Fruit fly (Drosophila melanogaster) whole organism, embryonic: ENCODE measurements around the gene CG17359.

ENCODE experiments used
- ATbp ChIP-seq: fragments of 200-800 bp; sonication (Bioruptor generic); optimal IDR thresholded peaks from 2 replicates; lab custom pipeline; 2017; ENCODE audit warnings: missing biosample characterization, mild to moderate bottlenecking, missing genetic modification characterization, missing genetic modification reagents
- CG10147 ChIP-seq: fragments of 200-800 bp; sonication (Bioruptor generic); optimal IDR thresholded peaks from 2 replicates; lab custom pipeline; 2019; ENCODE audit warnings: missing biosample characterization, mild to moderate bottlenecking, missing genetic modification characterization, moderate library complexity
- CG10366 ChIP-seq: fragments of 200-800 bp; sonication (Bioruptor generic); IDR thresholded peaks from 2 replicates; pipeline ENCODE4 v1.3.6; 2022; ENCODE audit warnings: missing biosample characterization, missing genetic modification characterization
- CG11696 ChIP-seq: fragments of 200-800 bp; sonication (Bioruptor generic); IDR thresholded peaks from 2 replicates; pipeline ENCODE4 v1.3.6; 2022; ENCODE audit warnings: missing biosample characterization, missing genetic modification characterization
- CG12769 ChIP-seq: fragments of 200-800 bp; sonication (Bioruptor generic); optimal IDR thresholded peaks from 2 replicates; lab custom pipeline; 2019; ENCODE audit warnings: missing biosample characterization, mild to moderate bottlenecking, missing genetic modification characterization, moderate library complexity
- CG12942 ChIP-seq: fragments of 200-800 bp; sonication (Bioruptor generic); optimal IDR thresholded peaks from 3 replicates; lab custom pipeline; 2016; ENCODE audit warnings: missing biosample characterization, missing genetic modification characterization
- CG14667 ChIP-seq: fragments of 200-800 bp; sonication (Bioruptor generic); IDR thresholded peaks from 2 replicates; pipeline ENCODE4 v1.3.6; 2022; ENCODE audit warnings: missing biosample characterization, missing genetic modification characterization
- CG15514 ChIP-seq: fragments of 200-800 bp; sonication (Bioruptor generic); optimal IDR thresholded peaks from 3 replicates; lab custom pipeline; 2017; ENCODE audit warnings: missing biosample characterization, missing genetic modification characterization, mild to moderate bottlenecking, moderate library complexity, missing genetic modification reagents
- CG17328 ChIP-seq: fragments of 200-800 bp; sonication (Bioruptor generic); IDR thresholded peaks from 2 replicates; pipeline ENCODE4 v1.3.6; 2022; ENCODE audit warnings: missing biosample characterization, missing genetic modification characterization
- CG17802 ChIP-seq: fragments of 200-800 bp; sonication (Bioruptor generic); optimal IDR thresholded peaks from 2 replicates; lab custom pipeline; 2018; ENCODE audit warnings: missing biosample characterization, mild to moderate bottlenecking, missing genetic modification characterization, moderate library complexity
- CG32767 ChIP-seq: fragments of 200-800 bp; sonication (Bioruptor generic); IDR thresholded peaks from 2 replicates; pipeline ENCODE4 v1.3.6; 2022; ENCODE audit warnings: missing biosample characterization, missing genetic modification characterization
- CG32772 ChIP-seq: fragments of 200-800 bp; sonication (Bioruptor generic); IDR thresholded peaks from 2 replicates; pipeline ENCODE4 v1.3.6; 2022; ENCODE audit warnings: missing biosample characterization, missing genetic modification characterization
- CG7786 ChIP-seq: fragments of 200-800 bp; sonication (Bioruptor generic); optimal IDR thresholded peaks from 2 replicates; lab custom pipeline; 2016; ENCODE audit warnings: missing biosample characterization, missing genetic modification characterization
- CG9727 ChIP-seq: fragments of 200-800 bp; sonication (Bioruptor generic); optimal IDR thresholded peaks from 3 replicates; lab custom pipeline; 2017; ENCODE audit warnings: missing biosample characterization, mild to moderate bottlenecking, missing genetic modification characterization
- CG9817 ChIP-seq: fragments of 200-800 bp; sonication (Bioruptor generic); optimal IDR thresholded peaks from 2 replicates; lab custom pipeline; 2018; ENCODE audit warnings: missing biosample characterization, mild to moderate bottlenecking, missing genetic modification characterization, moderate library complexity
- CHES-1-like ChIP-seq: fragments of 200-800 bp; sonication (Bioruptor generic); optimal IDR thresholded peaks from 2 replicates; lab custom pipeline; 2016; ENCODE audit warnings: missing biosample characterization, missing genetic modification characterization
- CTCF ChIP-seq: fragments of 200-800 bp; sonication (Bioruptor generic); optimal IDR thresholded peaks from 2 replicates; lab custom pipeline; 2017; ENCODE audit warnings: missing biosample characterization, mild to moderate bottlenecking, missing genetic modification characterization, moderate library complexity
- Dek ChIP-seq: fragments of 200-800 bp; sonication (Bioruptor generic); optimal IDR thresholded peaks from 3 replicates; lab custom pipeline; 2019; ENCODE audit warnings: missing biosample characterization, mild to moderate bottlenecking, missing genetic modification characterization, moderate library complexity
- Dfd ChIP-seq, 2 experiments: fragments of >200 bp; optimal IDR thresholded peaks; 2 replicates each; lab custom pipeline; 2017; ENCODE audit warnings: missing biosample characterization in 2 of 2, missing genetic modification characterization in 2 of 2
- Dip3 ChIP-seq: fragments of 200-800 bp; sonication (Bioruptor generic); optimal IDR thresholded peaks from 3 replicates; lab custom pipeline; 2016; ENCODE audit warnings: missing biosample characterization, missing genetic modification characterization
- Gsc ChIP-seq: fragments of 200-800 bp; sonication (Bioruptor generic); IDR thresholded peaks from 2 replicates; pipeline ENCODE4 v1.3.6; 2022; ENCODE audit warnings: missing biosample characterization, missing genetic modification characterization
- Hr39 ChIP-seq: fragments of >200 bp; optimal IDR thresholded peaks from 2 replicates; lab custom pipeline; 2017
- Med ChIP-seq: fragments of 200-800 bp; sonication (Bioruptor generic); peaks from one replicate; lab custom pipeline; 2016; ENCODE audit warnings: missing biosample characterization, missing genetic modification characterization, mild to moderate bottlenecking, inconsistent platforms, moderate library complexity
- NC2α ChIP-seq: fragments of 200-800 bp; sonication (Bioruptor generic); optimal IDR thresholded peaks from 2 replicates; lab custom pipeline; 2016; ENCODE audit warnings: missing biosample characterization, missing genetic modification characterization
- NFAT ChIP-seq: fragments of 200-800 bp; sonication (Bioruptor generic); IDR thresholded peaks from 2 replicates; pipeline ENCODE4 v1.3.6; 2022; ENCODE audit warnings: missing biosample characterization, missing genetic modification characterization
- NfI ChIP-seq: fragments of 200-800 bp; sonication (Bioruptor generic); optimal IDR thresholded peaks from 3 replicates; lab custom pipeline; 2018; ENCODE audit warnings: missing biosample characterization, mild to moderate bottlenecking, missing genetic modification characterization, moderate library complexity
- Sox102F ChIP-seq: fragments of 200-800 bp; sonication (Bioruptor generic); optimal IDR thresholded peaks from 2 replicates; lab custom pipeline; 2018; ENCODE audit warnings: missing biosample characterization, mild to moderate bottlenecking, missing genetic modification characterization, moderate library complexity
- Xbp1 ChIP-seq: fragments of 200-800 bp; sonication (Bioruptor generic); optimal IDR thresholded peaks from 3 replicates; lab custom pipeline; 2016; ENCODE audit warnings: missing biosample characterization, mild to moderate bottlenecking, missing genetic modification characterization
- ab ChIP-seq: fragments of 200-800 bp; sonication (Bioruptor generic); optimal IDR thresholded peaks from 2 replicates; lab custom pipeline; 2016; ENCODE audit warnings: missing biosample characterization, missing genetic modification characterization
- ap ChIP-seq: fragments of 200-800 bp; sonication (Bioruptor generic); IDR thresholded peaks from 2 replicates; pipeline ENCODE4 v1.3.6; 2022; ENCODE audit warnings: missing biosample characterization, missing genetic modification characterization
- ase ChIP-seq: fragments of 200-800 bp; sonication (Bioruptor generic); IDR thresholded peaks from 3 replicates; pipeline ENCODE4 v1.3.6; 2022; ENCODE audit warnings: missing biosample characterization, missing genetic modification characterization
- ato ChIP-seq: fragments of 200-800 bp; sonication (Bioruptor generic); IDR thresholded peaks from 2 replicates; pipeline ENCODE4 v1.3.6; 2022; ENCODE audit warnings: missing biosample characterization, missing genetic modification characterization; ENCODE audit not compliant: partially characterized antibody
- bigmax ChIP-seq: fragments of 200-800 bp; sonication (Bioruptor generic); optimal IDR thresholded peaks from 2 replicates; lab custom pipeline; 2018; ENCODE audit warnings: missing biosample characterization, mild to moderate bottlenecking, missing genetic modification characterization
- corto ChIP-seq: fragments of 200-800 bp; sonication (Bioruptor generic); optimal IDR thresholded peaks from 2 replicates; lab custom pipeline; 2016; ENCODE audit warnings: missing biosample characterization, mild to moderate bottlenecking, missing genetic modification characterization, moderate library complexity
- crc ChIP-seq: fragments of 200-800 bp; sonication (Bioruptor generic); optimal IDR thresholded peaks from 2 replicates; lab custom pipeline; 2016; ENCODE audit warnings: missing biosample characterization, missing genetic modification characterization
- croc ChIP-seq: fragments of 200-800 bp; sonication (Bioruptor generic); conservative IDR thresholded peaks from 3 replicates; pipeline ENCODE4 v1.3.6; 2022; ENCODE audit warnings: missing biosample characterization, missing genetic modification characterization
- crol ChIP-seq: fragments of 200-800 bp; sonication (Bioruptor generic); IDR thresholded peaks from 2 replicates; pipeline ENCODE4 v1.3.6; 2022; ENCODE audit warnings: missing biosample characterization, missing genetic modification characterization
- dati ChIP-seq: fragments of 200-800 bp; sonication (Bioruptor generic); IDR thresholded peaks from 2 replicates; pipeline ENCODE4 v1.3.6; 2022; ENCODE audit warnings: missing biosample characterization, missing genetic modification characterization
- dpn ChIP-seq, 2 experiments: fragments of 200-800 bp; sonication (Bioruptor generic); optimal IDR thresholded peaks; 3 replicates each; lab custom pipeline; 2016; ENCODE audit warnings: missing biosample characterization in 2 of 2, missing genetic modification characterization in 2 of 2
- dysf ChIP-seq: fragments of 200-800 bp; sonication (Bioruptor generic); IDR thresholded peaks from 3 replicates; pipeline ENCODE4 v1.3.6; 2022; ENCODE audit warnings: missing biosample characterization, missing genetic modification characterization
- exex ChIP-seq: fragments of 200-800 bp; sonication (Bioruptor generic); optimal IDR thresholded peaks from 4 replicates; lab custom pipeline; 2018; ENCODE audit warnings: missing biosample characterization, mild to moderate bottlenecking, missing genetic modification characterization, moderate library complexity
- hkb ChIP-seq, 2 experiments: fragments of 200-800 bp in 1 of 2; fragments of >200 bp in 1 of 2; sonication (Bioruptor generic) in 1 of 2; IDR thresholded peaks in 1 of 2; optimal IDR thresholded peaks in 1 of 2; 2 replicates each; pipeline versions ENCODE4 v1.3.6 to Lab custom; 2017 to 2022; ENCODE audit warnings: missing biosample characterization in 1 of 2, missing genetic modification characterization in 1 of 2
- kay ChIP-seq: fragments of 200-800 bp; sonication (Bioruptor generic); optimal IDR thresholded peaks from 2 replicates; lab custom pipeline; 2016; ENCODE audit warnings: missing biosample characterization, missing genetic modification characterization
- nerfin-2 ChIP-seq: fragments of 200-800 bp; sonication (Bioruptor generic); IDR thresholded peaks from 2 replicates; pipeline ENCODE4 v1.3.6; 2022; ENCODE audit warnings: missing biosample characterization, missing genetic modification characterization; ENCODE audit not compliant: partially characterized antibody
- pfk ChIP-seq: fragments of 200-800 bp; sonication (Bioruptor generic); optimal IDR thresholded peaks from 2 replicates; lab custom pipeline; 2018; ENCODE audit warnings: missing biosample characterization, mild to moderate bottlenecking, missing genetic modification characterization, moderate library complexity
- ranshi ChIP-seq: fragments of 200-800 bp; sonication (Bioruptor generic); IDR thresholded peaks from 2 replicates; pipeline ENCODE4 v1.3.6; 2022; ENCODE audit warnings: missing biosample characterization, missing genetic modification characterization
- so ChIP-seq: fragments of 200-800 bp; sonication (Bioruptor generic); IDR thresholded peaks from 3 replicates; pipeline ENCODE4 v1.3.6; 2022; ENCODE audit warnings: missing biosample characterization, missing genetic modification characterization
- stwl ChIP-seq: fragments of 200-800 bp; sonication (Bioruptor generic); optimal IDR thresholded peaks from 3 replicates; lab custom pipeline; 2018; ENCODE audit warnings: missing biosample characterization, mild to moderate bottlenecking, missing genetic modification characterization, moderate library complexity
- unpg ChIP-seq: fragments of 200-800 bp; sonication (Bioruptor generic); optimal IDR thresholded peaks from 3 replicates; lab custom pipeline; 2018; ENCODE audit warnings: missing biosample characterization, mild to moderate bottlenecking, missing genetic modification characterization, moderate library complexity
- zen2 ChIP-seq: fragments of 200-800 bp; sonication (Bioruptor generic); IDR thresholded peaks from 3 replicates; pipeline ENCODE4 v1.3.6; 2022; ENCODE audit warnings: missing biosample characterization, missing genetic modification characterization; ENCODE audit not compliant: partially characterized antibody

CG17359 gene

dm6 chr3L:14001658-14002523, 2.8 kb upstream of the CG17359 start, which contains the start of the genes Nprl3 and upSET (continued):
- TF ChIP-seq dpn (GFP tag; optimal IDR thresholded peaks at IDR 0.05; lab: Kevin White, UChicago) (no peak), Sox102F (GFP tag; lab: Kevin White, UChicago) (no peak), exex (tag; lab: Kevin White, UChicago) (no peak), Med (GFP tag; lab: Kevin White, UChicago) (peak; percentile 81), NFAT (GFP tag; lab: Robert Waterston, UW) (no peak), CG15514 (peak; percentile 70), CG10366 (no peak), ap (no peak), CG7786 (no peak), CG12769 (tag; lab: Kevin White, UChicago) (no peak), kay (GFP tag; lab: Kevin White, UChicago) (no peak), zen2 (GFP tag; lab: Robert Waterston, UW) (peak; percentile 20; the same call in 1 of the 3 replicates), CHES-1-like (GFP tag; lab: Kevin White, UChicago) (peak; percentile 46), CG32772 (GFP tag; lab: Robert Waterston, UW) (no peak), dysf (no peak), CG17328 (GFP tag; lab: Robert Waterston, UW) (no peak), Dip3 (GFP tag; lab: Kevin White, UChicago) (no peak), NfI (GFP tag; lab: Kevin White, UChicago) (peak; percentile 8), crol (no peak), CG14667 (GFP tag; lab: Robert Waterston, UW) (no peak), Hr39 (lab: Kevin White, UChicago) (no peak), Dek (no peak), CG11696 (GFP tag; lab: Robert Waterston, UW) (no peak), nerfin-2 (GFP tag; lab: Robert Waterston, UW) (peak; percentile 60), crc (GFP tag; lab: Kevin White, UChicago) (no peak), croc (GFP tag; lab: Robert Waterston, UW) (no peak), ase (GFP tag; lab: Robert Waterston, UW) (no peak), CG17802 (tag; lab: Kevin White, UChicago) (no peak), hkb (optimal IDR thresholded peaks at IDR 0.05; lab: Kevin White, UChicago) (no peak), hkb (GFP tag; IDR thresholded peaks at IDR 0.05; lab: Robert Waterston, UW) (0 out of 2 replicates have a peak, but pooled peaks have one; percentile 24), CG9727 (GFP tag; lab: Kevin White, UChicago) (peak; percentile 7), CG9817 (no peak), unpg (GFP tag; lab: Kevin White, UChicago) (peak; percentile 6), corto (no peak), bigmax (GFP tag; lab: Kevin White, UChicago) (no peak), stwl (tag; lab: Kevin White, UChicago) (peak; percentile 77), NC2α (GFP tag; lab: Kevin White, UChicago) (no peak), ab (no peak), CG12942 (GFP tag; lab: Kevin White, UChicago) (no peak), Xbp1 (GFP tag; lab: Kevin White, UChicago) (no peak), ato (GFP tag; lab: Robert Waterston, UW) (peak; percentile 69; the same call in 1 of the 2 replicates), ranshi (no peak), Dfd (GFP tag; optimal IDR thresholded peaks at IDR 0.05; lab: Kevin White, UChicago) (no peak), so (GFP tag; lab: Robert Waterston, UW) (no peak), Gsc (GFP tag; lab: Robert Waterston, UW) (no peak), dati (GFP tag; lab: Robert Waterston, UW) (no peak), CG10147 (GFP tag; lab: Kevin White, UChicago) (peak; percentile 6), CG32767 (GFP tag; lab: Robert Waterston, UW) (no peak), ATbp (no peak), pfk (GFP tag; lab: Kevin White, UChicago) (no peak), CTCF (GFP tag; lab: Kevin White, UChicago) (peak; percentile 3)
